Fruit fly (Drosophila melanogaster): ENCODE data around the gene COX5A.
A peak's percentile ranks its signal among the peaks of the same experiment; 100 is the strongest.

dm6 chr3R:11818930-11819639 lies at the start of gene COX5A, which contains the start of gene glo:
- TF ChIP-seq CG33017 (tag; optimal IDR thresholded peaks at IDR 0.05) (peak; percentile 48), kay (GFP tag; ENCODE audit: borderline replicate concordance) (no peak), Mnt (GFP tag; optimal IDR thresholded peaks at IDR 0.05) (peak; percentile 95), pad (GFP tag; optimal IDR thresholded peaks at IDR 0.05) (peak; percentile 60), tj (GFP tag; optimal IDR thresholded peaks at IDR 0.05) (peak; percentile 50), toe (GFP tag; optimal IDR thresholded peaks at IDR 0.05) (peak; percentile 88), CG5204 (GFP tag; optimal IDR thresholded peaks at IDR 0.05) (no peak), Hr96 (GFP tag; optimal IDR thresholded peaks at IDR 0.05) (no peak), CG7101 (tag; optimal IDR thresholded peaks at IDR 0.05) (peak; percentile 78)

All from whole organism, adult.